Fruit fly (Drosophila melanogaster): ENCODE data around the gene Rcc1.

The Rcc1 gene

DNA sequence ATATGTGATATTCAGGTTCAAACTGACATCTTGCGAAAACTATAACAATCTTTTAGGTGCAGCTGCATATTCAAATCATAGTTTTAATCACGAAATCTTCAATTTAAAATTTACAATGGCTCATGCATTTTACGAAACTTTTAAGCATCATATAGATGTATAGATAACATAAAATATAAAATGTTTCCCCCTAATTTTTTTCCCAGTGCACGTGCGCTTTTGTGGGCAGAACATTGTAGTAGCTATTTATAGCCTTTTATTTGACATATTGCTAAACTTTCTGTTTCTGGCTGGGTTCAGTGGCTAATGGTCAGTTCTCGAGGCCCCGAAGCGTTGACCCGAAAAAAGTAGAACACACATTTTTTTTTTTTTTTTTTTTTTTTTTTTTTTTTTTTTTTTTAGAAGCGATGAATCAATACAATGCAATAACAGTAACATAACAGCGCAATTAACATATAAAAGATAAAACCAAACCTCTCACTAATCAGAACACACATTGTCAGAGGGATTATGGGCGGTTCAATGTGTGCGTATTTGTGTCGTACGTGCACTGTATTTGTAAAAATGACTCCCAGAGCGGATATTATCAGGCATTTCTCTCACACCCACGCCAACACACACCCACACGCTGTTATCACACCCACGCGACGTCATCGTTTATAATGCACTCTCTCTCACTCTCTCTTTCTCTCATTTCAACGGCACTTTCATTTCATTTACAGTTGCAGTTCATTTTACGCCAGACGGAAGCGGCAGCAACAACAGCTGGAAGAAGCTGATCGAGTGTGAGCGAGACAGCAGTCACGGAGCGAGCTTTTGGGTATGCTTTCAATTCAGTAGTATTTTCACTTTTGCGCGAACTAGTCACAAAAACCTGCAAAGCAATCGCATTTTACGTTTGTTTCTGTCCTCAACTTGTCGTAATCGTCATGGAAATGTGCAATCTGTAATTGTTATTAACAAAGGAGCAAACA, 6.3 kb downstream of the Rcc1 start (continued):
- TF ChIP-seq Blimp-1 (GFP tag; optimal IDR thresholded peaks at IDR 0.05): peak; percentile 97
- TF ChIP-seq CG9139 (GFP tag; optimal IDR thresholded peaks at IDR 0.05): peak; percentile 0
- peak; percentile 59; the same call in 1 of the 3 replicates for TF ChIP-seq eg (GFP tag; IDR thresholded peaks at IDR 0.05)
- TF ChIP-seq CG6792 (GFP tag; optimal IDR thresholded peaks at IDR 0.05): no peak
- peak; percentile 14 for TF ChIP-seq dsx (GFP tag; optimal IDR thresholded peaks at IDR 0.05; ENCODE audit: poor library complexity, severe bottlenecking)
- peak; percentile 35 for TF ChIP-seq Sox102F (GFP tag; optimal IDR thresholded peaks at IDR 0.05)
- peak; percentile 14 for TF ChIP-seq CG6276 (GFP tag; optimal IDR thresholded peaks at IDR 0.05)

DNA sequence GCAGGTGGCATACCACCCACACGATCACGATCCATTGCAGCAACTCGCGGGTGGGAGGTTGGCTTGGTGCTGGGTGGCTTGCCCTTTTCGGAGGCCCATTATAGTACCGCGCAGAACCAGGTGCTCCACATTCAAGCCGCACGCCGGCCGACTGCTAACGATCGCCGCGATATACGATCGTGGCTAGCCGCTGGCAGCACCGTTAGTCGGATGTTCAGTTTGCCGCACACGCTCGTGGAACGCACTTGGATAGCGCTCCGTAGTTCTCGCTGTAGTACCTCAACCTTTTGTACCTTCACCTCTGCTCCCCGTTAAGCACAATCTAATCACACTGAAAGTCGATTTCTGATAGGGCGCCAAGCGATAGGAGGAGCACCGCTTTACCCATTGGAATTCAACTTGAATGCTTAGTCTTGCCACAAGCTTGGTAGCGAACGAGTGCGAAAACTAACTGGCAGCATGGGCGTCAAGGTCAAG, 8.9 kb downstream of the Rcc1 start, which contains the start of gene CG33523:
CG33523 (plus strand) TSS at position 217 of the 477 bp plus-strand sequence.
- TF ChIP-seq CG32006 (GFP tag; optimal IDR thresholded peaks at IDR 0.05): no peak

DNA sequence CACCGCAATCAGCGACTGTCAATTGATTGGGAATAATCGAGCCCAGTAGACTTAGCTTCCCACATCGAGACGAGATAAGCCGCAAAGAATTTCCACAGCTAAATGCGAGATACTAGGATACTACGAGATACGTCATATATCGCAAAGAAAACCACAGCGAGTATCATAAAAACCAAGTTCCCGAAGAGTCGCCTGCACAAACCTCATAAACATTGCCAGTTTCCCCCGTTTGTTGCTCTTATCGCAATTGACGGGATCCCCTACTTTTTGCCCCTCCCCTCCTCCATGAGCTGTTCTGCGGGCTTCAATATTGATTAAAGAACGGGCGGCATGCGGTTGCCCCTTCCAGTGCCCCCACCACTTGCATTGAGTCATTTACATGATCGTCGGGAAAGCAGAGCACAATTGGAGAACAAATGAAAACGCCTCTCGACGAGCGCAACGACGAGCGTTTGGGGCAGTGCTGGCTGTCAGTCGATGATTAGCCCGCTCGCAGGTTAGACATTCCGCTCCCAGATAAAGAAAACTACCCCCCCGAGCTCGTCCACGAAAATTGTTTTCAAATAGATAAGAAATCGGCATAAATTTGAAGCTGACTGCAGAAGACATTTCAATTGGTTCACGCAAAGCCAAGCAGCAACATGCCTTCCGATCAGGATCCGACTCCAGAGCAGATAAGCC, 10.4 kb downstream of the Rcc1 start, which contains the start of gene CG32407:
CG32407 (plus strand) TSS at position 51 of the 681 bp plus-strand sequence.
- TF ChIP-seq CG31627 (GFP tag; optimal IDR thresholded peaks at IDR 0.05) (no peak), CG3919 (GFP tag; optimal IDR thresholded peaks at IDR 0.05) (peak; percentile 18), CG8319 (GFP tag; optimal IDR thresholded peaks at IDR 0.05) (no peak), dsx (GFP tag; optimal IDR thresholded peaks at IDR 0.05; ENCODE audit: poor library complexity, severe bottlenecking) (no peak), Eip75B (GFP tag; optimal IDR thresholded peaks at IDR 0.05) (no peak), lz (GFP tag; optimal IDR thresholded peaks at IDR 0.05) (no peak), CG15336 (GFP tag; IDR thresholded peaks at IDR 0.05) (0 out of 2 replicates have a peak, but pooled peaks have one; percentile 14), CG6163 (GFP tag; IDR thresholded peaks at IDR 0.05) (0 out of 3 replicates have a peak, but pooled peaks have one; percentile 37), Hr39 (GFP tag; optimal IDR thresholded peaks at IDR 0.05) (no peak), CG32006 (GFP tag; optimal IDR thresholded peaks at IDR 0.05) (peak; percentile 14), salr (GFP tag; optimal IDR thresholded peaks at IDR 0.05) (no peak), CG10669 (GFP tag; optimal IDR thresholded peaks at IDR 0.05) (no peak), Smox (GFP tag; optimal IDR thresholded peaks at IDR 0.05) (no peak), spab (GFP tag; optimal IDR thresholded peaks at IDR 0.05) (no peak), ss (GFP tag; optimal IDR thresholded peaks at IDR 0.05) (peak in 1 of 2 experiments; percentile 3), svp (GFP tag) (peak; percentile 94), Gug (GFP tag; IDR thresholded peaks at IDR 0.05) (no peak), Met (GFP tag; optimal IDR thresholded peaks at IDR 0.05) (peak; percentile 6), eg (GFP tag; IDR thresholded peaks at IDR 0.05) (0 out of 3 replicates have a peak, but pooled peaks have one; percentile 8), Eip78C (GFP tag) (peak; percentile 61), acj6 (GFP tag; optimal IDR thresholded peaks at IDR 0.05) (no peak), topi (GFP tag; optimal IDR thresholded peaks at IDR 0.05) (no peak), CG11902 (GFP tag; optimal IDR thresholded peaks at IDR 0.05) (no peak), vri (GFP tag; optimal IDR thresholded peaks at IDR 0.05) (peak; percentile 83), fd59A (GFP tag; optimal IDR thresholded peaks at IDR 0.05) (no peak), Sox14 (GFP tag; optimal IDR thresholded peaks at IDR 0.05) (peak; percentile 35), pdm3 (GFP tag; optimal IDR thresholded peaks at IDR 0.05) (no peak), fkh (GFP tag; optimal IDR thresholded peaks at IDR 0.05) (peak; percentile 72)

Measured in whole organism, prepupa.